Fruit fly (Drosophila melanogaster) whole organism, adult: ENCODE measurements around the gene CG3062.

ENCODE experiments used
- CG14711 ChIP-seq: fragments of 200-800 bp; sonication (Bioruptor generic); optimal IDR thresholded peaks from 2 replicates; lab custom pipeline; 2018; ENCODE audit warnings: missing biosample characterization, mild to moderate bottlenecking, missing genetic modification characterization, moderate library complexity
- CG1620 ChIP-seq: fragments of 200-800 bp; sonication (Bioruptor generic); optimal IDR thresholded peaks from 2 replicates; lab custom pipeline; 2016; ENCODE audit warnings: missing biosample characterization, missing genetic modification characterization
- CG7045 ChIP-seq: fragments of 200-800 bp; sonication (Bioruptor generic); optimal IDR thresholded peaks from 2 replicates; lab custom pipeline; 2017; ENCODE audit warnings: missing biosample characterization, mild to moderate bottlenecking, missing genetic modification characterization
- Hr96 ChIP-seq: fragments of 200-800 bp; sonication (Bioruptor generic); optimal IDR thresholded peaks from 2 replicates; lab custom pipeline; 2016; ENCODE audit warnings: missing biosample characterization, missing genetic modification characterization
- bab1 ChIP-seq: fragments of 200-800 bp; sonication (Bioruptor generic); optimal IDR thresholded peaks from 3 replicates; lab custom pipeline; 2019; ENCODE audit warnings: missing biosample characterization, mild to moderate bottlenecking, missing genetic modification characterization, moderate library complexity
- kay ChIP-seq: fragments of 200-800 bp; sonication (Bioruptor generic); peaks from one replicate; lab custom pipeline; 2016; ENCODE audit warnings: missing biosample characterization, missing genetic modification characterization, borderline replicate concordance
- ovo ChIP-seq: fragments of 200-800 bp; sonication (Bioruptor generic); optimal IDR thresholded peaks from 2 replicates; lab custom pipeline; 2016; ENCODE audit warnings: missing biosample characterization, missing genetic modification characterization
- pad ChIP-seq: fragments of 200-800 bp; sonication (Bioruptor generic); optimal IDR thresholded peaks from 3 replicates; lab custom pipeline; 2017; ENCODE audit warnings: missing biosample characterization, missing genetic modification characterization, mild to moderate bottlenecking, moderate library complexity, missing genetic modification reagents

dm6 chrX:4691226-4691625, 46.6 kb upstream of the CG3062 start:
- no peak for TF ChIP-seq kay (GFP tag; lab: Kevin White, UChicago)
- no peak for TF ChIP-seq pad (GFP tag; lab: Kevin White, UChicago)
- TF ChIP-seq CG1620 (GFP tag; lab: Kevin White, UChicago) = no peak
- TF ChIP-seq ovo (GFP tag; lab: Kevin White, UChicago) = no peak
- TF ChIP-seq CG7045 = peak; percentile 62
- no peak for TF ChIP-seq bab1 (GFP tag; lab: Kevin White, UChicago)
- TF ChIP-seq Hr96 (GFP tag; lab: Kevin White, UChicago) = no peak
- peak; percentile 63 for TF ChIP-seq CG14711 (tag; lab: Kevin White, UChicago)
